Fruit fly (Drosophila melanogaster) whole organism, prepupa: ENCODE data around the gene RecQ4.

ENCODE experiments used
- CG10631 ChIP-seq: fragments of 200-800 bp; sonication (Bioruptor generic); optimal IDR thresholded peaks from 2 replicates; lab custom pipeline; 2016; ENCODE audit warnings: missing biosample characterization, missing genetic modification characterization
- CG10669 ChIP-seq: fragments of 200-800 bp; sonication (Bioruptor generic); optimal IDR thresholded peaks from 3 replicates; lab custom pipeline; 2018; ENCODE audit warnings: missing biosample characterization, mild to moderate bottlenecking, missing genetic modification characterization, moderate library complexity
- CG11294 ChIP-seq: fragments of 200-800 bp; sonication (Bioruptor generic); IDR thresholded peaks from 2 replicates; pipeline ENCODE4 v1.3.6; 2022; ENCODE audit warnings: missing biosample characterization, missing genetic modification characterization
- CG11762 ChIP-seq: fragments of 200-800 bp; sonication (Bioruptor generic); optimal IDR thresholded peaks from 3 replicates; lab custom pipeline; 2016; ENCODE audit warnings: missing biosample characterization, missing genetic modification characterization; ENCODE audit not compliant: insufficient read depth
- CG1621 ChIP-seq: fragments of 200-800 bp; sonication (Bioruptor generic); optimal IDR thresholded peaks from 3 replicates; lab custom pipeline; 2018; ENCODE audit warnings: missing biosample characterization, mild to moderate bottlenecking, missing genetic modification characterization
- CG3032 ChIP-seq: fragments of 200-800 bp; optimal IDR thresholded peaks from 2 replicates; lab custom pipeline; 2019; ENCODE audit warnings: missing biosample characterization, mild to moderate bottlenecking, missing genetic modification characterization, moderate library complexity
- CG31627 ChIP-seq: fragments of 200-800 bp; sonication (Bioruptor generic); optimal IDR thresholded peaks from 3 replicates; lab custom pipeline; 2016; ENCODE audit warnings: missing biosample characterization, missing genetic modification characterization
- CG32006 ChIP-seq: fragments of 200-800 bp; sonication (Bioruptor generic); optimal IDR thresholded peaks from 3 replicates; lab custom pipeline; 2017; ENCODE audit warnings: missing biosample characterization, mild to moderate bottlenecking, missing genetic modification characterization
- CG6276 ChIP-seq: fragments of 200-800 bp; sonication (Bioruptor generic); optimal IDR thresholded peaks from 2 replicates; lab custom pipeline; 2017; ENCODE audit warnings: missing biosample characterization, mild to moderate bottlenecking, missing genetic modification characterization
- CG6792 ChIP-seq: fragments of 200-800 bp; sonication (Bioruptor generic); optimal IDR thresholded peaks from 3 replicates; lab custom pipeline; 2016; ENCODE audit warnings: missing biosample characterization, missing genetic modification characterization
- CG6854 ChIP-seq: fragments of 200-800 bp; sonication (Bioruptor generic); optimal IDR thresholded peaks from 2 replicates; lab custom pipeline; 2017; ENCODE audit warnings: missing biosample characterization, mild to moderate bottlenecking, missing genetic modification characterization
- CG7368 ChIP-seq: fragments of 200-800 bp; sonication (Bioruptor generic); optimal IDR thresholded peaks from 3 replicates; lab custom pipeline; 2016; ENCODE audit warnings: missing biosample characterization, missing genetic modification characterization
- CG8119 ChIP-seq: fragments of 200-800 bp; sonication (Bioruptor generic); IDR thresholded peaks from 3 replicates; pipeline ENCODE4 v1.3.6; 2022; ENCODE audit warnings: missing biosample characterization, missing genetic modification characterization
- CG8632 ChIP-seq: fragments of 200-800 bp; sonication (Bioruptor generic); optimal IDR thresholded peaks from 3 replicates; lab custom pipeline; 2016; ENCODE audit warnings: missing biosample characterization, missing genetic modification characterization
- CG9139 ChIP-seq: fragments of 200-800 bp; sonication (Bioruptor generic); optimal IDR thresholded peaks from 3 replicates; lab custom pipeline; 2017; ENCODE audit warnings: missing biosample characterization, mild to moderate bottlenecking, missing genetic modification characterization
- Eip75B ChIP-seq: fragments of 200-800 bp; sonication (Bioruptor generic); optimal IDR thresholded peaks from 3 replicates; lab custom pipeline; 2016; ENCODE audit warnings: missing biosample characterization, missing genetic modification characterization
- Eip78C ChIP-seq: fragments of 200-800 bp; sonication (Bioruptor generic); peaks from one replicate; lab custom pipeline; 2016; ENCODE audit warnings: missing biosample characterization, missing genetic modification characterization
- Eip93F ChIP-seq: fragments of 200-800 bp; sonication (Bioruptor generic); optimal IDR thresholded peaks from 2 replicates; lab custom pipeline; 2016; ENCODE audit warnings: missing biosample characterization, mild to moderate bottlenecking, missing genetic modification characterization
- Ets21C ChIP-seq: fragments of 200-800 bp; sonication (Bioruptor generic); optimal IDR thresholded peaks from 3 replicates; lab custom pipeline; 2016; ENCODE audit warnings: missing biosample characterization, missing genetic modification characterization
- Ets96B ChIP-seq: fragments of 200-800 bp; optimal IDR thresholded peaks from 2 replicates; lab custom pipeline; 2019; ENCODE audit warnings: missing biosample characterization, mild to moderate bottlenecking, missing genetic modification characterization, moderate library complexity
- Gug ChIP-seq: fragments of 200-800 bp; sonication (Bioruptor generic); IDR thresholded peaks from 2 replicates; pipeline ENCODE4 v1.3.6; 2022; ENCODE audit warnings: missing biosample characterization, missing genetic modification characterization
- Hr39 ChIP-seq: fragments of 200-800 bp; sonication (Bioruptor generic); optimal IDR thresholded peaks from 2 replicates; lab custom pipeline; 2016; ENCODE audit warnings: missing biosample characterization, missing genetic modification characterization
- Hr4 ChIP-seq: fragments of 200-800 bp; sonication (Bioruptor generic); optimal IDR thresholded peaks from 3 replicates; lab custom pipeline; 2016; ENCODE audit warnings: missing biosample characterization, missing genetic modification characterization
- Lpt ChIP-seq: fragments of 200-800 bp; sonication (Bioruptor generic); optimal IDR thresholded peaks from 3 replicates; lab custom pipeline; 2016; ENCODE audit warnings: missing biosample characterization, missing genetic modification characterization
- Met ChIP-seq: fragments of 200-800 bp; sonication (Bioruptor generic); optimal IDR thresholded peaks from 3 replicates; lab custom pipeline; 2016; ENCODE audit warnings: missing biosample characterization, missing genetic modification characterization
- OdsH ChIP-seq: fragments of 200-800 bp; sonication (Bioruptor generic); optimal IDR thresholded peaks from 3 replicates; lab custom pipeline; 2016; ENCODE audit warnings: missing biosample characterization, missing genetic modification characterization
- Sox14 ChIP-seq: fragments of 200-800 bp; sonication (Bioruptor generic); optimal IDR thresholded peaks from 3 replicates; lab custom pipeline; 2016; ENCODE audit warnings: missing biosample characterization, missing genetic modification characterization
- Sox15 ChIP-seq: fragments of 200-800 bp; sonication (Bioruptor generic); optimal IDR thresholded peaks from 3 replicates; lab custom pipeline; 2016; ENCODE audit warnings: missing biosample characterization, missing genetic modification characterization
- acj6 ChIP-seq: fragments of 200-800 bp; sonication (Bioruptor generic); optimal IDR thresholded peaks from 3 replicates; lab custom pipeline; 2016; ENCODE audit warnings: missing biosample characterization, missing genetic modification characterization
- dac ChIP-seq: fragments of 200-800 bp; sonication (Bioruptor generic); optimal IDR thresholded peaks from 2 replicates; lab custom pipeline; 2017; ENCODE audit warnings: missing biosample characterization, mild to moderate bottlenecking, missing genetic modification characterization
- esn ChIP-seq: fragments of 200-800 bp; sonication (Bioruptor generic); optimal IDR thresholded peaks from 2 replicates; lab custom pipeline; 2016; ENCODE audit warnings: missing biosample characterization, mild to moderate bottlenecking, missing genetic modification characterization, moderate library complexity
- fd85E ChIP-seq: fragments of 200-800 bp; sonication (Bioruptor generic); optimal IDR thresholded peaks from 3 replicates; lab custom pipeline; 2016; ENCODE audit warnings: missing biosample characterization, missing genetic modification characterization
- net ChIP-seq: fragments of 200-800 bp; sonication (Bioruptor generic); optimal IDR thresholded peaks from 3 replicates; lab custom pipeline; 2016; ENCODE audit warnings: missing biosample characterization, missing genetic modification characterization
- pdm3 ChIP-seq: fragments of 200-800 bp; sonication (Bioruptor generic); optimal IDR thresholded peaks from 3 replicates; lab custom pipeline; 2016; ENCODE audit warnings: missing biosample characterization, missing genetic modification characterization
- salr ChIP-seq, 2 experiments: fragments of 200-800 bp; sonication (Bioruptor generic); optimal IDR thresholded peaks; 3 replicates each; lab custom pipeline; 2016 to 2018; ENCODE audit warnings: missing biosample characterization in 2 of 2, missing genetic modification characterization in 2 of 2, mild to moderate bottlenecking in 1 of 2
- spab ChIP-seq: fragments of 200-800 bp; sonication (Bioruptor generic); optimal IDR thresholded peaks from 2 replicates; lab custom pipeline; 2017; ENCODE audit warnings: missing biosample characterization, mild to moderate bottlenecking, missing genetic modification characterization, missing genetic modification reagents
- svp ChIP-seq: fragments of 200-800 bp; sonication (Bioruptor generic); peaks from one replicate; lab custom pipeline; 2016; ENCODE audit warnings: missing biosample characterization, missing genetic modification characterization
- topi ChIP-seq: fragments of 200-800 bp; sonication (Bioruptor generic); optimal IDR thresholded peaks from 3 replicates; lab custom pipeline; 2016; ENCODE audit warnings: missing biosample characterization, missing genetic modification characterization

The RecQ4 gene

DNA sequence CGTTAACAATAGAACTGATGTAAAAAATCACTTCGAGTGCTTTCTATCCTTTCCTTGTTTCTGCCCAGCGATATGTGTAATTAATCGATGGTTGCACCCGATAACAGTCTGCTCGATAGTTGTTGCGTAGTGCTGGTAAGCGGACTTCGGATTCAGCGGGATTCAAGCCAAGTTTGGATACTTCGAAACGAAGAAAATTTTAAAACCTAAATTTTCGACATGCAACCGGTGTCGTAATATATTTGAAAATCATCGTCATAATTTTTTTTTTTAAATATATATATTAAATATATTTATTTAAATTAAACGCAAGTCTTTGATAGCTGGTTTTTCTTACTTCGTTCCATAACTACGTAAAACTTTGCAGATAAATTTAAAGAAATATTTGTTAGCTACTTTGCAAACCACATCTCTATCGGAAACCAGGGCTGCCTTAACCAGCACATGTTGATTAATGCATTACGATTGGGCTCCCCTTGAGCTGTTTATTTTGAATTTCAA is 22.1 kb upstream of the RecQ4 start, which contains the start of the genes UbcE2M and Dhps (continued):
- no peak for TF ChIP-seq Lpt
- peak; percentile 74 for TF ChIP-seq CG31627 (GFP tag; lab: Kevin White, UChicago)
- no peak for TF ChIP-seq Ets21C (GFP tag; lab: Kevin White, UChicago)
- no peak for TF ChIP-seq CG1621 (tag; lab: Kevin White, UChicago)
- no peak for TF ChIP-seq CG7368 (GFP tag; lab: Kevin White, UChicago)
- TF ChIP-seq CG6854 (GFP tag; lab: Kevin White, UChicago) = no peak
- no peak for TF ChIP-seq CG10669 (GFP tag; lab: Kevin White, UChicago)
- peak; percentile 65 for TF ChIP-seq Ets96B (tag; lab: Kevin White, UChicago)
- peak; percentile 89 for TF ChIP-seq CG10631
- TF ChIP-seq Eip78C (GFP tag; lab: Kevin White, UChicago) = no peak
- TF ChIP-seq CG3032 (tag; lab: Kevin White, UChicago) = peak; percentile 69
- peak; percentile 76 for TF ChIP-seq Sox15 (GFP tag; lab: Kevin White, UChicago)
- no peak for TF ChIP-seq svp
- TF ChIP-seq Gug = no peak; the same call in none of the 2 replicates
- TF ChIP-seq OdsH (GFP tag; lab: Kevin White, UChicago) = no peak
- TF ChIP-seq CG6792 (GFP tag; lab: Kevin White, UChicago) = peak; percentile 41
- TF ChIP-seq CG8119 = no peak
- TF ChIP-seq fd85E (GFP tag; lab: Kevin White, UChicago) = no peak
- TF ChIP-seq CG11762 (GFP tag; lab: Kevin White, UChicago) = peak; percentile 34
- no peak for TF ChIP-seq Hr4 (GFP tag; lab: Kevin White, UChicago)
- TF ChIP-seq Sox14 (GFP tag; lab: Kevin White, UChicago) = peak; percentile 23
- TF ChIP-seq Eip93F = peak; percentile 10
- no peak for TF ChIP-seq net (GFP tag; lab: Kevin White, UChicago)
- TF ChIP-seq dac (GFP tag; lab: Kevin White, UChicago) = no peak
- TF ChIP-seq Hr39 (GFP tag; lab: Kevin White, UChicago) = peak; percentile 29
- TF ChIP-seq CG11294 (GFP tag; lab: Robert Waterston, UW) = peak; percentile 11; the same call in 1 of the 2 replicates
- TF ChIP-seq CG32006 (GFP tag; lab: Kevin White, UChicago) = peak; percentile 28
- peak in 1 of 2 experiments; percentile 6 for TF ChIP-seq salr (GFP tag; optimal IDR thresholded peaks at IDR 0.05; lab: Kevin White, UChicago)
- TF ChIP-seq CG8632 = peak; percentile 52
- TF ChIP-seq CG9139 (GFP tag; lab: Kevin White, UChicago) = no peak
- no peak for TF ChIP-seq CG6276 (GFP tag; lab: Kevin White, UChicago)
- no peak for TF ChIP-seq pdm3 (GFP tag; lab: Kevin White, UChicago)
- TF ChIP-seq Eip75B (GFP tag; lab: Kevin White, UChicago) = no peak
- TF ChIP-seq spab (GFP tag; lab: Kevin White, UChicago) = no peak
- no peak for TF ChIP-seq topi (GFP tag; lab: Kevin White, UChicago)
- TF ChIP-seq, all 60 proteins: peak for 24

- TF ChIP-seq CG6792 (GFP tag; lab: Kevin White, UChicago) (no peak), Ets21C (GFP tag; lab: Kevin White, UChicago) (no peak), acj6 (GFP tag; lab: Kevin White, UChicago) (no peak), Ets96B (tag; lab: Kevin White, UChicago) (no peak)
Observed at dm6 chr3L:8193016-8193415, 17.2 kb upstream of the RecQ4 start, which contains the start of gene CG7387. Gene CG7387 (minus strand): TSS chr3L:8193116.

DNA sequence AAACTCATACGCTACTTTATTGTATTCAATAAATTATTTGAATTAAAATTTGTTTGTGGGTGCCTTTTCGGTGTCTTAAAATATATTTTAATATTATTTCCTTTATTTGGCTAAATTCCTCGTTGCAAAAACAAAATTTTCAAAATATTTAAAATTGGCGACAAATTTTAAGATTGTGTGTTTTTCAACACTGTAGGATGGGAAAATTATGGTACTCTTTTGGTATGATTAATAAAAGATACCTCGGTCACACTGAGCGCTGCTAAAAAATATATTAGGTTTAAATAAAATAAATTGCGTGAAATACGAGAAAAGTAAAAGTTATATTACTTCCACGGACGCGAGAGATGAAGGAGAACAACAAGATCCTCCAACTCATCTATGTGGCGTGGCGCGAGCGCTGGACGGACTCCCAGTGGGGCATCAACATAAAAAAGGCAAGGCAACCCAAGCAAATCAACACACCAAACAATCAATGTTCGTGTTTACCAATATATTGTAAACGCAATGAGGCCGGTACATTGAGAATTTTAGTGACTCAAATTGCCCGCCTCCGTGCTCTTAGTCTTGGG is 15.3 kb upstream of the RecQ4 start, which contains the start of gene MED24:
Gene MED24 (plus strand): TSS at position 229 of the 572 bp plus-strand sequence.
- no peak for TF ChIP-seq Eip75B (GFP tag; lab: Kevin White, UChicago)
- TF ChIP-seq salr (GFP tag; optimal IDR thresholded peaks at IDR 0.05; lab: Kevin White, UChicago) = no peak
- no peak for TF ChIP-seq CG10669 (GFP tag; lab: Kevin White, UChicago)
- TF ChIP-seq CG10631 = no peak
- TF ChIP-seq esn = peak; percentile 21
- no peak for TF ChIP-seq Eip93F
- TF ChIP-seq CG6854 (GFP tag; lab: Kevin White, UChicago) = no peak
- no peak for TF ChIP-seq dac (GFP tag; lab: Kevin White, UChicago)
- TF ChIP-seq CG6792 (GFP tag; lab: Kevin White, UChicago) = no peak
- peak; percentile 0 for TF ChIP-seq CG3032 (tag; lab: Kevin White, UChicago)
- no peak for TF ChIP-seq Met (GFP tag; lab: Kevin White, UChicago)
- TF ChIP-seq CG7368 (GFP tag; lab: Kevin White, UChicago) = no peak
